Fruit fly (Drosophila melanogaster) whole organism: ENCODE results near the gene Ibf1.

Experiments
- EcR ChIP-seq, 2 experiments: fragments of >200 bp; optimal IDR thresholded peaks; 2 replicates each; lab custom pipeline; 2017; ENCODE audit warnings: missing biosample characterization in 2 of 2, missing genetic modification characterization in 2 of 2, missing genetic modification reagents in 2 of 2
- pan ChIP-seq: fragments of >200 bp; optimal IDR thresholded peaks from 2 replicates; lab custom pipeline; 2017
- psq ChIP-seq: fragments of >200 bp; optimal IDR thresholded peaks from 2 replicates; lab custom pipeline; 2017
- usp ChIP-seq: fragments of >200 bp; optimal IDR thresholded peaks from 2 replicates; lab custom pipeline; 2017; ENCODE audit warnings: missing biosample characterization, missing genetic modification characterization, mixed read lengths

DNA sequence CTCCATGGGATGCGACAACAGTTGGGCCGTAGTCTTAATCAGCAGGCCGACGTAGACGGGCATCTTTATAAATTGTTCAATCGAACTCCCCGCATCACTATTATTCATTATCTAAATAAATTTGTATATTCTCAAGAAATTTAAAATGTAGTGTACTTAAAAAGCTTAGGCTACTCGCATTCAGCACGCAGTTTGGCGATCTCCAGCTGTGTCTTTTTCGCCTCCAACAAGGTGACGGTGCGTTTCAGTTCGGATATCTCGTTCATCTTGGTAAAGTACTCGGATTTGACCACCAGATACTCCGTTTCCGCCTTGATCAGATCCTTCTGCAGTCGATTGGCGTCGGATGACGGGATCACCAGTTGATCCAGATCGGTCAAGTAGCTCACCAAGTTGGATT lies 1.1 kb upstream of the Ibf1 start, which contains the start of gene CG16736:
- TF ChIP-seq psq (lab: Kevin White, UChicago) = no peak
- no peak for TF ChIP-seq EcR (GFP tag; optimal IDR thresholded peaks at IDR 0.05; lab: Kevin White, UChicago)
- TF ChIP-seq usp (GFP tag; lab: Kevin White, UChicago) = no peak
- no peak for TF ChIP-seq pan (lab: Kevin White, UChicago)
